Worm (Caenorhabditis elegans): ENCODE results near the gene rpl-5.

rpl-5 gene

DNA sequence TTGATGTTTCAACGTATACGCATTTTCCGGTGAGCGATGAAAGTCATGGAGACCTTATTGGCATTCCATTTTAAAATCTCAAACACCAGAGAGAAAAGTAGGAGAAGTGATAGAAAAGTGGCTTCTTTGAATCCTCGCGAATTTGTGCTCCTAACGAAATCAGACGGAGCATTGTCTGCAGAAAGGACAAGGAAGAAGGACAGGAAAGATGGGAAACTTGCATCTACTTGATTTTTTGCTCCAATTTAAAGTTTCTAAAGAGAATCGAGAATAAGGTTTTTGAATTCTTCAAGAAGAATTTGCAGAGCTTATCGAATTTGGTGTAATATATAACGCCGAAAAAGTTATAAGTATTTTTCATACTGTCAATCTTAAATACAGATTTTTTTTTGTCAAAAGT is 18.6 kb upstream of the rpl-5 start:
- TF ChIP-seq zip-2 (tag; optimal IDR thresholded peaks at IDR 0.05), result no peak
- TF ChIP-seq fkh-10 (GFP tag; optimal IDR thresholded peaks at IDR 0.05), result peak; percentile 56
- TF ChIP-seq ztf-7 (tag; optimal IDR thresholded peaks at IDR 0.05), result no peak
- peak; percentile 20 for TF ChIP-seq ces-1 (GFP tag; optimal IDR thresholded peaks at IDR 0.05)
- TF ChIP-seq dmd-9 (GFP tag; IDR thresholded peaks at IDR 0.05), result no peak

DNA sequence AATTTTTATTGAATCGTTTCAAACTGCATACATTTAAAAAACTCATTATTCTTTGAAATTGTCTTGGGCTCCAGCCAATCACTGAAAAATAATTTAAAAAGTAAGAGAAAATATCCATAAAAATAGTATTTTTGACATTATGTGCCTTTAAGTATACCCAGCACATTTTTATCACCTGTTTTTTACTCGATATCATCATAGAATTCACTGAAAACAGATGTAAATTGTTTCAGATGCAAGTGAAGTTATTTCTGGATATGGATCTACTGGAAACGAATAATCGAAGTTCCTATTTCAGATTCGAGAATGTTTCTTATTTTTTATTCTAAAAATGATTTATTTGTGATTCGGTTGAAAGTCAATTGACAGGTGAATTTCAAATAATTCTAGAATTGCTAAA is 15.2 kb upstream of the rpl-5 start:
- TF ChIP-seq attf-4 (tag; optimal IDR thresholded peaks at IDR 0.05) (no peak), lin-13 (GFP tag; optimal IDR thresholded peaks at IDR 0.05) (no peak), unc-39 (tag; optimal IDR thresholded peaks at IDR 0.05) (no peak), pha-4 (GFP tag; IDR thresholded peaks at IDR 0.05) (no peak), pha-4 (tag; optimal IDR thresholded peaks at IDR 0.05) (no peak), aha-1 (tag) (no peak), jun-1 (tag; optimal IDR thresholded peaks at IDR 0.05) (no peak), ZK546.5 (tag; optimal IDR thresholded peaks at IDR 0.05) (no peak), egl-43 (GFP tag; IDR thresholded peaks at IDR 0.05) (no peak), F37D6.2 (tag; optimal IDR thresholded peaks at IDR 0.05) (no peak), nhr-237 (tag; optimal IDR thresholded peaks at IDR 0.05) (no peak), ceh-28 (tag; optimal IDR thresholded peaks at IDR 0.05) (no peak), D1046.2 (GFP tag; IDR thresholded peaks at IDR 0.05) (no peak), nhr-25 (tag; optimal IDR thresholded peaks at IDR 0.05; ENCODE audit: borderline replicate concordance, insufficient read depth) (no peak), mdl-1 (tag; optimal IDR thresholded peaks at IDR 0.05) (no peak), nhr-77 (tag; optimal IDR thresholded peaks at IDR 0.05) (no peak), ceh-62 (tag; optimal IDR thresholded peaks at IDR 0.05) (no peak), mxl-3 (GFP tag; optimal IDR thresholded peaks at IDR 0.05) (no peak), php-3 (GFP tag; IDR thresholded peaks at IDR 0.05) (no peak), ama-1 (optimal IDR thresholded peaks at IDR 0.05) (no peak), dmd-8 (GFP tag; IDR thresholded peaks at IDR 0.05) (no peak)

DNA sequence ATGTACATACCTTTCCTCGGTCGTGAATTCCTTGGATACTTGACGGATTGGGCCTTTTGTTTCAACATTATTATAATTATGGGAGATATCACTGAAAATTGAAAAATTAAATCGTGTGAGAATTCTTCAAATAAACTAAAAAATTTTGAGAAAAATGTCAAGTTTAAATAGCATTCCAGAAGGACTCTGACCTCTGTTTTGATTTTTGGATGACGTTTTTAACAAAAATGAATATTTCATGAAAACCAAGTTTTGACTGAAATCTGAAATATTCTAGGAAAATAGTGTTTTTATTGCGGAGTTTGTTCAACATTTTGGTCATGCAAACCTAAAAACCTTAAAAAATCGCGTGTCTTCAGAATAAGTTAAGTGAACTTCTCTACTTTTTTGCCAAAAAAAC is 13.6 kb upstream of the rpl-5 start, which contains the start of gene glb-27:
glb-27 (minus strand) TSS at position 101 of the 400 bp plus-strand sequence.
- no peak for TF ChIP-seq snpc-4 (tag; optimal IDR thresholded peaks at IDR 0.05)
- no peak for TF ChIP-seq dmd-9 (GFP tag; IDR thresholded peaks at IDR 0.05)

DNA sequence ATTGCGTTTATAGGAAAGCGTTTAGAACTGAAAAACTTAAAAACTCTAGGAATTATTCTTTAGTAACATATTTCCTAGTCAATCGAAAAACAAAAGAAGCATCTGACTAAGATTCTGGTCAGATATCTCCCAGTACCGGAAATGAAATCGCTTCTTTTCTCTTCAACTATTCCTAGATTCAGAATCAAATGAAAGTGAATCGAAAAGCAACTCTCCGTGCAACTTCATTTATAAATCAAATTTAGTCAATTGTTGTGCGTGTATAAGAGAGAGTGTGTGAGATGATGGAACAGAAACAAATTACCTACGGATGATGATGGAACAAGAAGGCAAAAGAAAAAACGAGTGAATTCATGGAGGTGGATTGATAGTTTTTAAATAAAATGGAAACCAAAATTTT is 10.5 kb upstream of the rpl-5 start:
- TF ChIP-seq fkh-10 (GFP tag; optimal IDR thresholded peaks at IDR 0.05) (peak; percentile 99), nhr-48 (tag; optimal IDR thresholded peaks at IDR 0.05) (no peak), tag-97 (GFP tag; IDR thresholded peaks at IDR 0.05) (no peak), lim-7 (GFP tag; IDR thresholded peaks at IDR 0.05) (no peak), zip-2 (tag; optimal IDR thresholded peaks at IDR 0.05) (no peak), ces-1 (GFP tag; optimal IDR thresholded peaks at IDR 0.05) (peak; percentile 82), unc-39 (tag; optimal IDR thresholded peaks at IDR 0.05) (no peak), lsy-2 (tag; optimal IDR thresholded peaks at IDR 0.05) (peak in 1 of 2 experiments; percentile 34), daf-16 (GFP tag; optimal IDR thresholded peaks at IDR 0.05) (no peak), daf-16 (tag; optimal IDR thresholded peaks at IDR 0.05) (no peak), nhr-76 (tag; optimal IDR thresholded peaks at IDR 0.05) (no peak), lin-29 (GFP tag; IDR thresholded peaks at IDR 0.05) (no peak), ama-1 (optimal IDR thresholded peaks at IDR 0.05) (peak; percentile 31), dmd-9 (GFP tag; IDR thresholded peaks at IDR 0.05) (no peak), mep-1 (tag; optimal IDR thresholded peaks at IDR 0.05) (no peak), dmd-6 (GFP tag; IDR thresholded peaks at IDR 0.05) (no peak), Y5F2A.4 (GFP tag; optimal IDR thresholded peaks at IDR 0.05) (no peak)
